Worm (Caenorhabditis elegans) whole organism, L4/young adult: ENCODE measurements around the gene srv-1.

Experiments used
- W03F9.2 ChIP-seq: fragments of 150-350 bp; optimal IDR thresholded peaks from 2 replicates; lab custom pipeline; 2014; ENCODE audit warnings: missing biosample characterization, missing genetic modification characterization
- dao-5 ChIP-seq: sonication (generic microtip); optimal IDR thresholded peaks from 2 replicates; lab custom pipeline; 2016; ENCODE audit warnings: missing genotype, missing genetic modification characterization, moderate library complexity, missing compliant biosample characterization
- him-1 ChIP-seq: sonication (generic microtip); optimal IDR thresholded peaks from 2 replicates; lab custom pipeline; 2016; ENCODE audit warnings: missing genotype, missing genetic modification reagents, missing genetic modification characterization, missing compliant biosample characterization

- peak; percentile 4 for TF ChIP-seq him-1 (tag; lab: Kevin White, UChicago)
- no peak for TF ChIP-seq W03F9.2 (tag; lab: Kevin White, UChicago)
- TF ChIP-seq dao-5 (tag; lab: Kevin White, UChicago), result no peak
Measured at ce11 chrIII:6872534-6873150, 22.5 kb downstream of the srv-1 start, which contains the start of gene K04C2.3.
